Worm (Caenorhabditis elegans) whole organism, mixed stage, embryonic: ENCODE measurements around the gene srw-62.

Experiments
- bed-3 ChIP-seq: fragments of 200-800 bp; sonication (Bioruptor generic); optimal IDR thresholded peaks from 3 replicates; lab custom pipeline; 2018; ENCODE audit warnings: mild to moderate bottlenecking, missing genetic modification characterization, moderate library complexity, missing compliant biosample characterization
- blmp-1 ChIP-seq: fragments of 150-350 bp; optimal IDR thresholded peaks from 2 replicates; lab custom pipeline; 2014; ENCODE audit warnings: missing biosample characterization, missing genetic modification characterization
- ceh-43 ChIP-seq: fragments of 200-800 bp; sonication (Bioruptor generic); optimal IDR thresholded peaks from 2 replicates; lab custom pipeline; 2018; ENCODE audit warnings: mild to moderate bottlenecking, missing genetic modification characterization, moderate library complexity, missing compliant biosample characterization
- elt-3 ChIP-seq: fragments of 150-350 bp; optimal IDR thresholded peaks from 2 replicates; lab custom pipeline; 2014; ENCODE audit warnings: missing biosample characterization, missing genetic modification characterization
- lsy-2 ChIP-seq: fragments of 150-350 bp; optimal IDR thresholded peaks from 2 replicates; lab custom pipeline; 2014; ENCODE audit warnings: missing biosample characterization, missing genetic modification characterization
- nhr-28 ChIP-seq: fragments of 150-350 bp; optimal IDR thresholded peaks from 2 replicates; lab custom pipeline; 2014; ENCODE audit warnings: missing biosample characterization, missing genetic modification characterization
- pha-4 ChIP-seq: fragments of 150-350 bp; optimal IDR thresholded peaks from 2 replicates; lab custom pipeline; 2018; ENCODE audit warnings: missing biosample characterization, missing genetic modification reagents, missing genetic modification characterization

- TF ChIP-seq elt-3 = no peak
- no peak for TF ChIP-seq blmp-1 (tag; lab: Kevin White, UChicago)
- TF ChIP-seq pha-4 = no peak
- no peak for TF ChIP-seq bed-3
- no peak for TF ChIP-seq lsy-2 (tag; lab: Kevin White, UChicago)
- TF ChIP-seq ceh-43 (GFP tag; lab: Kevin White, UChicago) = no peak
- TF ChIP-seq nhr-28 (tag; lab: Kevin White, UChicago) = no peak
Measured at ce11 chrII:7817580-7817979, 7.6 kb upstream of the srw-62 start.
